Fruit fly (Drosophila melanogaster): ENCODE data around the gene Rab11.

The Rab11 gene

DNA sequence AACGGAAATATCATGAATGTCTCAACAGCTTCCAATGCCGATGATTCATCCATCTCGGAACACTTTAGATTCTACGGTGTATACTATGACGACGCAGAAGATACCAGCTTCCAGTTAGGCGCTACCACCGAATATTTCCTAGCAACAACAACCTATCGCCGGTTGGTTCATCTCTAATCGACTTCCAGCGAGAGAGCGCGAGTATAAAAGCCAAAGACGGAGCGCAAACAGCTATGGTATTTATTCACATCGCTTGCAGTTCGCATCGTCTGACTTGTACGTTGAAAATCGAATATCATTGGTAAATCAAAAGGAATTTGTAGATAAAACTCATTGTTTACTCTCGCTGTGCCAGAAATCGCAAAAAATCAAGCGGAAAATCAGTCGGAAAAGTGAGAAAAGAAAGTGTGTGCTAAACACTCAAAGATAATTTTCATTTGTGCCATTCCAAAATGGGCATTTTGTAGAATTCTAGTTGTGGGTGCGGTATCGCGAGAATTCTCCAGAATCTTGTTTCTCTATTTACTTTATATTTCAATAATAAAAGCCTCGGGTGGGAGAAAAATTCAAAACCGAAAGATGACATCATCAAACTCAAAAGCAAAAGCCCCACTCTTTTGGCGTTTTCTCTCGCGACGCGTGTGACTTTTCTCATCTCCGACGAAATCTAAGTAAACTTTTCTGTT lies 46.1 kb upstream of the Rab11 start, which contains the start of gene AnxB9 (continued):
- TF ChIP-seq kni (GFP tag; optimal IDR thresholded peaks at IDR 0.05) (no peak), ap (GFP tag; IDR thresholded peaks at IDR 0.05) (no peak), mam (GFP tag; optimal IDR thresholded peaks at IDR 0.05) (no peak), Jarid2 (GFP tag; optimal IDR thresholded peaks at IDR 0.05) (peak; percentile 84), pum (GFP tag; optimal IDR thresholded peaks at IDR 0.05) (no peak), BEAF-32 (GFP tag; optimal IDR thresholded peaks at IDR 0.05) (no peak), scrt (GFP tag; optimal IDR thresholded peaks at IDR 0.05) (peak; percentile 63), CoRest (tag; optimal IDR thresholded peaks at IDR 0.05) (no peak), CG13424 (tag; optimal IDR thresholded peaks at IDR 0.05) (no peak), onecut (GFP tag; IDR thresholded peaks at IDR 0.05) (peak; percentile 60), mld (GFP tag; IDR thresholded peaks at IDR 0.05; ENCODE audit: partially characterized antibody) (0 out of 3 replicates have a peak, but pooled peaks have one; percentile 53), stc (GFP tag; IDR thresholded peaks at IDR 0.05) (peak; percentile 50; the same call in 1 of the 2 replicates), Awh (GFP tag; IDR thresholded peaks at IDR 0.05) (no peak; the same call in 1 of the 2 replicates), dysf (GFP tag; IDR thresholded peaks at IDR 0.05) (no peak), HmgD (GFP tag; optimal IDR thresholded peaks at IDR 0.05) (no peak), chn (GFP tag; optimal IDR thresholded peaks at IDR 0.05) (peak; percentile 38), CG6854 (GFP tag; optimal IDR thresholded peaks at IDR 0.05) (peak; percentile 48)

DNA sequence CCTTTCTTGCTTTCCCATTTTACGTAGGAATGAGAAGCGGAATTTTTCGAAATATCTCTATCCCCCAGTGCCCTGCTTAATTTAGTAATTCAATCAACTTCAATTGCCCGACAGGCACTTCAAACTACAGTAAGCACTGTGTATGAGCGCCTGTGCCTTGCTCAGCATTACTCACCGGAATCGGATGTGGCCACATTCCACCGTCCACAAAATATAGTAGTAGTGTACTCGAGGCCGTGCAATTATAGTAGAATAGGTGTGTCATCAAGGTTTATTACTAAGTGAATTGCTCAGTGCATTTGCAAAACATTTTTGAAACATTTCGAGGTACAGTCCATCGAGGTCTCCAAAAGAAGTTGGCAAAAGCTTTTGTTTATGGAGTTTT lies 45.5 kb upstream of the Rab11 start:
- TF ChIP-seq Six4 (GFP tag; optimal IDR thresholded peaks at IDR 0.05) (no peak), H15 (GFP tag; IDR thresholded peaks at IDR 0.05) (peak; percentile 30; the same call in 1 of the 3 replicates), row (GFP tag; IDR thresholded peaks at IDR 0.05) (peak; percentile 40; the same call in 2 of the 3 replicates), Ets65A (GFP tag) (peak; percentile 2), ftz-f1 (GFP tag; optimal IDR thresholded peaks at IDR 0.05) (peak; percentile 32), Trl (optimal IDR thresholded peaks at IDR 0.05) (peak in 1 of 2 experiments; percentile 31), Trl (GFP tag; optimal IDR thresholded peaks at IDR 0.05) (no peak), Med (GFP tag) (peak; percentile 87), ash1 (GFP tag; optimal IDR thresholded peaks at IDR 0.05) (no peak), CG18619 (GFP tag; optimal IDR thresholded peaks at IDR 0.05) (peak; percentile 24), grau (tag; optimal IDR thresholded peaks at IDR 0.05) (peak; percentile 89), chn (GFP tag; optimal IDR thresholded peaks at IDR 0.05) (no peak), CG15514 (GFP tag; optimal IDR thresholded peaks at IDR 0.05) (peak; percentile 15), lov (optimal IDR thresholded peaks at IDR 0.05) (no peak), lov (GFP tag; IDR thresholded peaks at IDR 0.05) (0 out of 3 replicates have a peak, but pooled peaks have one; percentile 44), toy (GFP tag; IDR thresholded peaks at IDR 0.05) (no peak), CG2889 (GFP tag; IDR thresholded peaks at IDR 0.05) (0 out of 3 replicates have a peak, but pooled peaks have one; percentile 10), Dll (GFP tag; IDR thresholded peaks at IDR 0.05; ENCODE audit: partially characterized antibody) (no peak), bab2 (GFP tag; optimal IDR thresholded peaks at IDR 0.05) (no peak), CG2199 (GFP tag; IDR thresholded peaks at IDR 0.05) (peak; percentile 62; the same call in 1 of the 3 replicates), CG8290 (GFP tag; optimal IDR thresholded peaks at IDR 0.05) (no peak), CG8290 (tag; optimal IDR thresholded peaks at IDR 0.05) (peak in 1 of 2 experiments; percentile 48), CG12769 (tag; optimal IDR thresholded peaks at IDR 0.05) (peak; percentile 54), CG12942 (GFP tag; optimal IDR thresholded peaks at IDR 0.05) (no peak), Sox100B (GFP tag; optimal IDR thresholded peaks at IDR 0.05) (no peak), Fer3 (tag; optimal IDR thresholded peaks at IDR 0.05) (no peak), CG1603 (tag; optimal IDR thresholded peaks at IDR 0.05) (peak; percentile 28), ttk (GFP tag; IDR thresholded peaks at IDR 0.05) (0 out of 2 replicates have a peak, but pooled peaks have one; percentile 18), CG12071 (GFP tag; optimal IDR thresholded peaks at IDR 0.05) (no peak), chinmo (GFP tag; IDR thresholded peaks at IDR 0.05; ENCODE audit: partially characterized antibody) (no peak), CG11085 (GFP tag; IDR thresholded peaks at IDR 0.05) (no peak), Ptx1 (GFP tag; IDR thresholded peaks at IDR 0.05) (0 out of 2 replicates have a peak, but pooled peaks have one; percentile 17), B-H1 (GFP tag; IDR thresholded peaks at IDR 0.05) (no peak), her (GFP tag; optimal IDR thresholded peaks at IDR 0.05) (peak; percentile 12)

Measured in whole organism, embryonic.